Fruit fly (Drosophila melanogaster): ENCODE data around the gene Prosbeta4.

Prosbeta4 gene

dm6 chr2L:16684908-16685611 lies 46.9 kb downstream of the Prosbeta4 start (continued):
- peak; percentile 52 for TF ChIP-seq bcd (GFP tag; optimal IDR thresholded peaks at IDR 0.05)
- TF ChIP-seq CG6813 (GFP tag; optimal IDR thresholded peaks at IDR 0.05) = peak; percentile 62
- TF ChIP-seq jumu (GFP tag; optimal IDR thresholded peaks at IDR 0.05) = no peak
- TF ChIP-seq BtbVII (GFP tag; optimal IDR thresholded peaks at IDR 0.05) = peak; percentile 54
- no peak for TF ChIP-seq gfzf (GFP tag; optimal IDR thresholded peaks at IDR 0.05)
- no peak for TF ChIP-seq CG15073 (GFP tag; optimal IDR thresholded peaks at IDR 0.05)
- peak; percentile 81 for TF ChIP-seq CoRest (tag; optimal IDR thresholded peaks at IDR 0.05)
- TF ChIP-seq CG12155 (GFP tag; optimal IDR thresholded peaks at IDR 0.05) = peak; percentile 28
- no peak for TF ChIP-seq CG7928 (GFP tag; optimal IDR thresholded peaks at IDR 0.05)
- TF ChIP-seq fu2 (GFP tag; optimal IDR thresholded peaks at IDR 0.05) = no peak
- TF ChIP-seq HmgZ (tag; optimal IDR thresholded peaks at IDR 0.05) = no peak
- TF ChIP-seq CG9609 (GFP tag; optimal IDR thresholded peaks at IDR 0.05) = no peak
- peak; percentile 25 for TF ChIP-seq Max (GFP tag; optimal IDR thresholded peaks at IDR 0.05)
- no peak for TF ChIP-seq CTCF (GFP tag; optimal IDR thresholded peaks at IDR 0.05)
- TF ChIP-seq fd3F (GFP tag; optimal IDR thresholded peaks at IDR 0.05) = peak; percentile 56
- TF ChIP-seq D19A (tag; optimal IDR thresholded peaks at IDR 0.05) = peak; percentile 63
- no peak for TF ChIP-seq ems (GFP tag; optimal IDR thresholded peaks at IDR 0.05)
- TF ChIP-seq slbo (GFP tag; IDR thresholded peaks at IDR 0.05) = peak; percentile 30; the same call in 1 of the 2 replicates
- TF ChIP-seq Scr (GFP tag; IDR thresholded peaks at IDR 0.05; ENCODE audit: partially characterized antibody) = no peak
- peak; percentile 45 for TF ChIP-seq CG1233 (GFP tag; optimal IDR thresholded peaks at IDR 0.05)
- peak; percentile 12 for TF ChIP-seq CG12104 (GFP tag; optimal IDR thresholded peaks at IDR 0.05)
- TF ChIP-seq CG4820 (GFP tag; optimal IDR thresholded peaks at IDR 0.05) = no peak
- TF ChIP-seq CG17359 (tag; optimal IDR thresholded peaks at IDR 0.05) = peak; percentile 33
- TF ChIP-seq BEAF-32 (GFP tag; optimal IDR thresholded peaks at IDR 0.05) = no peak
- TF ChIP-seq lola (GFP tag; optimal IDR thresholded peaks at IDR 0.05) = peak in 1 of 3 experiments; percentile 33
- TF ChIP-seq HLH3B (GFP tag; IDR thresholded peaks at IDR 0.05) = no peak
- no peak for TF ChIP-seq gt (GFP tag; IDR thresholded peaks at IDR 0.05)
- TF ChIP-seq CG2129 (GFP tag; IDR thresholded peaks at IDR 0.05; ENCODE audit: partially characterized antibody) = no peak
- no peak for TF ChIP-seq CG14441 (GFP tag; IDR thresholded peaks at IDR 0.05)
- no peak for TF ChIP-seq ase (GFP tag; IDR thresholded peaks at IDR 0.05)
- no peak for TF ChIP-seq ken (GFP tag; IDR thresholded peaks at IDR 0.05)
- TF ChIP-seq CG8924 (tag; optimal IDR thresholded peaks at IDR 0.05) = peak; percentile 66
- no peak for TF ChIP-seq CG18764 (GFP tag; optimal IDR thresholded peaks at IDR 0.05)
- TF ChIP-seq Hr78 (GFP tag; optimal IDR thresholded peaks at IDR 0.05) = peak in 1 of 2 experiments; percentile 42
- TF ChIP-seq zen (tag; optimal IDR thresholded peaks at IDR 0.05) = peak; percentile 1
- TF ChIP-seq Dad (GFP tag; optimal IDR thresholded peaks at IDR 0.05) = no peak
- no peak for TF ChIP-seq repo (GFP tag; optimal IDR thresholded peaks at IDR 0.05)
- peak; percentile 20 for TF ChIP-seq CG3407 (GFP tag; optimal IDR thresholded peaks at IDR 0.05)
- no peak for TF ChIP-seq CG11456 (GFP tag; IDR thresholded peaks at IDR 0.05)
- peak; percentile 16 for TF ChIP-seq yki (optimal IDR thresholded peaks at IDR 0.05)
- no peak for TF ChIP-seq CG5953 (GFP tag; IDR thresholded peaks at IDR 0.05)
- TF ChIP-seq esg (GFP tag; conservative IDR thresholded peaks at IDR 0.05) = peak; percentile 30; the same call in 1 of the 2 replicates
- TF ChIP-seq salm (tag; optimal IDR thresholded peaks at IDR 0.05) = peak; percentile 20
- TF ChIP-seq CG5180 (GFP tag; optimal IDR thresholded peaks at IDR 0.05) = peak; percentile 56
- TF ChIP-seq ewg (GFP tag; optimal IDR thresholded peaks at IDR 0.05) = peak; percentile 92
- peak; percentile 56 for TF ChIP-seq Nf-YC (tag; optimal IDR thresholded peaks at IDR 0.05)
- peak; percentile 68 for TF ChIP-seq CG13296 (GFP tag; optimal IDR thresholded peaks at IDR 0.05)
- no peak for TF ChIP-seq CG4282 (GFP tag; optimal IDR thresholded peaks at IDR 0.05)
- TF ChIP-seq CG16863 (GFP tag; optimal IDR thresholded peaks at IDR 0.05) = no peak
- TF ChIP-seq Ada2b (GFP tag; IDR thresholded peaks at IDR 0.05) = peak; percentile 44

Data from whole organism, embryonic.